Worm (Caenorhabditis elegans) whole organism, L3 larva: Measurements from ENCODE around the gene F42D1.4.

Experiments used
- R02D3.7 ChIP-seq: fragments of 150-350 bp; optimal IDR thresholded peaks from 2 replicates; lab custom pipeline; 2014; ENCODE audit warnings: missing biosample characterization, missing genetic modification characterization
- ZK546.5 ChIP-seq: sonication (generic microtip); optimal IDR thresholded peaks from 2 replicates; lab custom pipeline; 2017; ENCODE audit warnings: missing biosample characterization, missing genetic modification characterization
- aly-2 ChIP-seq: fragments of 150-350 bp; optimal IDR thresholded peaks from 2 replicates; lab custom pipeline; 2014; ENCODE audit warnings: missing biosample characterization, missing genetic modification characterization
- ama-1 ChIP-seq: fragments of 150-350 bp; optimal IDR thresholded peaks from 2 replicates; lab custom pipeline; 2018
- ceh-16 ChIP-seq: sonication (generic microtip); optimal IDR thresholded peaks from 2 replicates; lab custom pipeline; 2017; ENCODE audit warnings: missing biosample characterization, missing genetic modification characterization
- ceh-28 ChIP-seq: fragments of 150-350 bp; optimal IDR thresholded peaks from 2 replicates; lab custom pipeline; 2014; ENCODE audit warnings: missing biosample characterization, missing genetic modification reagents, missing genetic modification characterization
- ceh-82 ChIP-seq: fragments of 150-350 bp; optimal IDR thresholded peaks from 2 replicates; lab custom pipeline; 2014; ENCODE audit warnings: missing biosample characterization, missing genetic modification characterization
- ceh-9 ChIP-seq: sonication (generic microtip); optimal IDR thresholded peaks from 2 replicates; lab custom pipeline; 2018; ENCODE audit warnings: missing biosample characterization, missing genetic modification characterization
- daf-12 ChIP-seq: fragments of 150-350 bp; optimal IDR thresholded peaks from 2 replicates; lab custom pipeline; 2014; ENCODE audit warnings: missing biosample characterization, missing genetic modification reagents, missing genetic modification characterization
- egl-27 ChIP-seq: sonication (generic microtip); optimal IDR thresholded peaks from 4 replicates; lab custom pipeline; 2017; ENCODE audit warnings: missing biosample characterization, missing genetic modification reagents, missing genetic modification characterization
- egl-5 ChIP-seq: fragments of 150-350 bp; optimal IDR thresholded peaks from 2 replicates; lab custom pipeline; 2017; ENCODE audit warnings: missing biosample characterization, missing genetic modification reagents, missing genetic modification characterization, inconsistent platforms
- elt-1 ChIP-seq: fragments of 150-350 bp; optimal IDR thresholded peaks from 2 replicates; lab custom pipeline; 2014; ENCODE audit warnings: missing biosample characterization, missing genetic modification characterization
- elt-2 ChIP-seq: sonication (generic microtip); optimal IDR thresholded peaks from 2 replicates; lab custom pipeline; 2016; ENCODE audit warnings: missing genetic modification reagents, mild to moderate bottlenecking, missing genetic modification characterization, missing compliant biosample characterization
- elt-3 ChIP-seq, 3 experiments: fragments of 150-350 bp in 1 of 3; sonication (generic microtip) in 2 of 3; optimal IDR thresholded peaks; 2 replicates in 2 of 3; 4 replicates in 1 of 3; lab custom pipeline; 2014 to 2017; ENCODE audit warnings: missing biosample characterization in 3 of 3, missing genetic modification characterization in 3 of 3
- eor-1 ChIP-seq, 2 experiments: fragments of 150-350 bp; optimal IDR thresholded peaks; 2 replicates each; lab custom pipeline; 2014 to 2018; ENCODE audit warnings: missing biosample characterization in 2 of 2, missing genetic modification characterization in 2 of 2
- fkh-10 ChIP-seq: sonication (generic microtip); optimal IDR thresholded peaks from 2 replicates; lab custom pipeline; 2017; ENCODE audit warnings: missing biosample characterization, missing genetic modification reagents, missing genetic modification characterization
- fkh-2 ChIP-seq: fragments of 150-350 bp; optimal IDR thresholded peaks from 2 replicates; lab custom pipeline; 2014; ENCODE audit warnings: missing biosample characterization, missing genetic modification reagents, missing genetic modification characterization
- fos-1 ChIP-seq: fragments of 150-350 bp; optimal IDR thresholded peaks from 2 replicates; lab custom pipeline; 2014; ENCODE audit warnings: missing biosample characterization, missing genetic modification characterization
- hmg-11 ChIP-seq: sonication (generic microtip); optimal IDR thresholded peaks from 2 replicates; lab custom pipeline; 2016; ENCODE audit warnings: missing genetic modification characterization, missing compliant biosample characterization
- jun-1 ChIP-seq: fragments of 150-350 bp; optimal IDR thresholded peaks from 2 replicates; lab custom pipeline; 2014; ENCODE audit warnings: missing biosample characterization, missing genetic modification reagents, missing genetic modification characterization
- lin-15B ChIP-seq: fragments of 150-350 bp; optimal IDR thresholded peaks from 2 replicates; lab custom pipeline; 2014; ENCODE audit warnings: missing biosample characterization, missing genetic modification characterization
- lin-39 ChIP-seq: fragments of 150-350 bp; optimal IDR thresholded peaks from 2 replicates; lab custom pipeline; 2018; ENCODE audit warnings: missing biosample characterization, missing genetic modification reagents, missing genetic modification characterization
- lsy-12 ChIP-seq: sonication (generic microtip); optimal IDR thresholded peaks from 2 replicates; lab custom pipeline; 2016; ENCODE audit warnings: mild to moderate bottlenecking, missing genetic modification characterization, missing compliant biosample characterization
- mdl-1 ChIP-seq: fragments of 150-350 bp; optimal IDR thresholded peaks from 2 replicates; lab custom pipeline; 2014; ENCODE audit warnings: missing biosample characterization, missing genetic modification characterization
- mml-1 ChIP-seq: fragments of 150-350 bp; sonication (generic microtip); optimal IDR thresholded peaks from 3 replicates; lab custom pipeline; 2014; ENCODE audit warnings: missing biosample characterization, missing genetic modification characterization
- nfya-1 ChIP-seq: sonication (generic microtip); optimal IDR thresholded peaks from 2 replicates; lab custom pipeline; 2017; ENCODE audit warnings: missing genetic modification characterization, mild to moderate bottlenecking, missing compliant biosample characterization, antibody characterized with exemption, moderate library complexity; ENCODE audit not compliant: insufficient read depth
- nhr-11 ChIP-seq: fragments of 150-350 bp; optimal IDR thresholded peaks from 2 replicates; lab custom pipeline; 2014; ENCODE audit warnings: missing biosample characterization, missing genetic modification characterization
- nhr-12 ChIP-seq: fragments of 150-350 bp; optimal IDR thresholded peaks from 2 replicates; lab custom pipeline; 2014; ENCODE audit warnings: missing biosample characterization, missing genetic modification characterization
- nhr-23 ChIP-seq: fragments of 150-350 bp; optimal IDR thresholded peaks from 2 replicates; lab custom pipeline; 2014; ENCODE audit warnings: missing biosample characterization, missing genetic modification reagents, missing genetic modification characterization
- nhr-237 ChIP-seq: fragments of 150-350 bp; optimal IDR thresholded peaks from 2 replicates; lab custom pipeline; 2014; ENCODE audit warnings: missing biosample characterization, missing genetic modification characterization
- nhr-25 ChIP-seq: sonication (generic microtip); optimal IDR thresholded peaks from 2 replicates; lab custom pipeline; 2017; ENCODE audit warnings: missing biosample characterization, missing genetic modification characterization
- nhr-28 ChIP-seq: fragments of 150-350 bp; optimal IDR thresholded peaks from 2 replicates; lab custom pipeline; 2014; ENCODE audit warnings: missing biosample characterization, missing genetic modification characterization
- nhr-43 ChIP-seq: sonication (generic microtip); optimal IDR thresholded peaks from 2 replicates; lab custom pipeline; 2016; ENCODE audit warnings: mild to moderate bottlenecking, missing genetic modification characterization, missing compliant biosample characterization; ENCODE audit not compliant: poor library complexity, severe bottlenecking
- nhr-67 ChIP-seq: fragments of 150-350 bp; optimal IDR thresholded peaks from 2 replicates; lab custom pipeline; 2014; ENCODE audit warnings: missing biosample characterization, missing genetic modification characterization
- nhr-76 ChIP-seq: fragments of 150-350 bp; sonication (generic microtip); optimal IDR thresholded peaks from 5 replicates; lab custom pipeline; 2014; ENCODE audit warnings: missing biosample characterization, missing genetic modification characterization
- nhr-77 ChIP-seq: fragments of 150-350 bp; optimal IDR thresholded peaks from 2 replicates; lab custom pipeline; 2014; ENCODE audit warnings: missing biosample characterization, missing genetic modification characterization
- pha-4 ChIP-seq: fragments of 150-350 bp; optimal IDR thresholded peaks from 2 replicates; lab custom pipeline; 2014; ENCODE audit warnings: missing biosample characterization, missing genetic modification reagents, missing genetic modification characterization
- pqm-1 ChIP-seq: fragments of 150-350 bp; optimal IDR thresholded peaks from 2 replicates; lab custom pipeline; 2017; ENCODE audit warnings: missing biosample characterization, missing genetic modification characterization, inconsistent platforms
- sea-2 ChIP-seq: fragments of 150-350 bp; sonication (generic microtip); optimal IDR thresholded peaks from 4 replicates; lab custom pipeline; 2014; ENCODE audit warnings: missing biosample characterization, missing genetic modification reagents, missing genetic modification characterization
- skn-1 ChIP-seq: fragments of 150-350 bp; optimal IDR thresholded peaks from 2 replicates; lab custom pipeline; 2014; ENCODE audit warnings: missing biosample characterization, missing genetic modification characterization
- snpc-4 ChIP-seq: fragments of 150-350 bp; optimal IDR thresholded peaks from 2 replicates; lab custom pipeline; 2014; ENCODE audit warnings: missing biosample characterization, missing genetic modification characterization
- tbx-2 ChIP-seq: sonication (generic microtip); optimal IDR thresholded peaks from 2 replicates; lab custom pipeline; 2016; ENCODE audit warnings: mild to moderate bottlenecking, missing genetic modification characterization, missing compliant biosample characterization
- unc-39 ChIP-seq: sonication (generic microtip); optimal IDR thresholded peaks from 4 replicates; lab custom pipeline; 2017; ENCODE audit warnings: missing biosample characterization, missing genetic modification characterization
- unc-62 ChIP-seq: fragments of 150-350 bp; sonication (generic microtip); optimal IDR thresholded peaks from 4 replicates; lab custom pipeline; 2014; ENCODE audit warnings: missing biosample characterization, missing genetic modification reagents, missing genetic modification characterization
- zag-1 ChIP-seq: fragments of 150-350 bp; optimal IDR thresholded peaks from 2 replicates; lab custom pipeline; 2014; ENCODE audit warnings: missing biosample characterization, missing genetic modification characterization
- ztf-11 ChIP-seq: fragments of 150-350 bp; optimal IDR thresholded peaks from 2 replicates; lab custom pipeline; 2014; ENCODE audit warnings: missing biosample characterization, missing genetic modification characterization
- ztf-4 ChIP-seq: fragments of 150-350 bp; optimal IDR thresholded peaks from 2 replicates; lab custom pipeline; 2014; ENCODE audit warnings: missing biosample characterization, missing genetic modification characterization

The F42D1.4 gene

ce11 chrX:14812061-14812460, 5.0 kb downstream of the F42D1.4 start, which contains the start of gene T04C10.3:
TSS of gene T04C10.3 (plus strand) at chrX:14812361.
- TF ChIP-seq lsy-12 (tag; lab: Kevin White, UChicago) (no peak), unc-62 (GFP tag; lab: Kevin White, UChicago) (no peak)

- TF ChIP-seq egl-5 (tag; lab: Kevin White, UChicago) = no peak
- TF ChIP-seq mml-1 (tag; lab: Kevin White, UChicago) = no peak
- no peak for TF ChIP-seq eor-1 (tag; optimal IDR thresholded peaks at IDR 0.05; lab: Kevin White, UChicago)
- TF ChIP-seq nhr-25 (tag; lab: Kevin White, UChicago) = peak; percentile 44
- no peak for TF ChIP-seq ceh-9 (tag; lab: Kevin White, UChicago)
- TF ChIP-seq nfya-1 (tag; lab: Kevin White, UChicago) = peak; percentile 62
- peak; percentile 63 for TF ChIP-seq hmg-11
- TF ChIP-seq nhr-11 (tag; lab: Kevin White, UChicago) = peak; percentile 11
- TF ChIP-seq tbx-2 (tag; lab: Kevin White, UChicago) = peak; percentile 80
- no peak for TF ChIP-seq ama-1 (lab: Kevin White, UChicago)
- peak; percentile 81 for TF ChIP-seq nhr-77
- peak; percentile 91 for TF ChIP-seq pha-4 (tag; lab: Kevin White, UChicago)
- peak; percentile 47 for TF ChIP-seq elt-2 (tag; lab: Kevin White, UChicago)
- TF ChIP-seq aly-2 (tag; lab: Kevin White, UChicago) = no peak
- peak; percentile 73 for TF ChIP-seq ceh-28
- no peak for TF ChIP-seq daf-12 (tag; lab: Kevin White, UChicago)
- no peak for TF ChIP-seq egl-27 (tag; lab: Kevin White, UChicago)
- TF ChIP-seq fos-1 (tag; lab: Kevin White, UChicago) = no peak
- peak; percentile 57 for TF ChIP-seq lin-39 (tag; lab: Kevin White, UChicago)
- TF ChIP-seq elt-1 (tag; lab: Kevin White, UChicago) = peak; percentile 4
- no peak for TF ChIP-seq lin-15B
- peak; percentile 86 for TF ChIP-seq skn-1 (tag; lab: Kevin White, UChicago)
- TF ChIP-seq nhr-237 (tag; lab: Kevin White, UChicago) = no peak
- TF ChIP-seq ztf-4 (tag; lab: Kevin White, UChicago) = no peak
- no peak for TF ChIP-seq R02D3.7 (tag; lab: Kevin White, UChicago)
- TF ChIP-seq nhr-28 (tag; lab: Kevin White, UChicago) = no peak
- TF ChIP-seq lsy-12 (tag; lab: Kevin White, UChicago) = peak; percentile 40
- TF ChIP-seq ZK546.5 (tag; lab: Kevin White, UChicago) = no peak
- no peak for TF ChIP-seq nhr-67 (tag; lab: Kevin White, UChicago)
- peak; percentile 9 for TF ChIP-seq ceh-82 (tag; lab: Kevin White, UChicago)
- peak; percentile 82 for TF ChIP-seq nhr-23 (tag; lab: Kevin White, UChicago)
- peak; percentile 37 for TF ChIP-seq mdl-1 (tag; lab: Kevin White, UChicago)
- no peak for TF ChIP-seq fkh-10 (GFP tag; lab: Kevin White, UChicago)
- no peak for TF ChIP-seq elt-3 (tag; optimal IDR thresholded peaks at IDR 0.05; lab: Kevin White, UChicago)
- no peak for TF ChIP-seq nhr-12 (tag; lab: Kevin White, UChicago)
- peak; percentile 58 for TF ChIP-seq snpc-4 (tag; lab: Kevin White, UChicago)
- no peak for TF ChIP-seq unc-39 (tag; lab: Kevin White, UChicago)
- no peak for TF ChIP-seq ceh-16
- no peak for TF ChIP-seq pqm-1 (tag; lab: Kevin White, UChicago)
- peak; percentile 7 for TF ChIP-seq zag-1 (tag; lab: Kevin White, UChicago)
- no peak for TF ChIP-seq unc-62 (GFP tag; lab: Kevin White, UChicago)
- no peak for TF ChIP-seq ztf-11
- TF ChIP-seq fkh-2 = no peak
- TF ChIP-seq nhr-76 = no peak
- TF ChIP-seq nhr-43 (tag; lab: Kevin White, UChicago) = peak; percentile 59
- TF ChIP-seq jun-1 (tag; lab: Kevin White, UChicago) = peak; percentile 82
- TF ChIP-seq sea-2 (GFP tag; lab: Kevin White, UChicago) = no peak
These were observed 6.4 kb downstream of the F42D1.4 start for ce11 chrX:14813398-14813797.
